Worm (Caenorhabditis elegans): ENCODE results near the gene F47C12.13.

ce11 chrIV:4028177-4028576 is 34.0 kb upstream of the F47C12.13 start:
- TF ChIP-seq ceh-48 (tag; optimal IDR thresholded peaks at IDR 0.05) (no peak), pqm-1 (tag; optimal IDR thresholded peaks at IDR 0.05) (no peak), ama-1 (optimal IDR thresholded peaks at IDR 0.05) (no peak), C08G9.2 (tag; optimal IDR thresholded peaks at IDR 0.05) (peak; percentile 25)

Measured in whole organism, late embryonic.